Worm (Caenorhabditis elegans): ENCODE data around the gene F38E11.9.

Gene F38E11.9

ce11 chrIV:9427959-9428358, 15.9 kb downstream of the F38E11.9 start, which contains the start of gene F59B8.1:
TSS of gene F59B8.1 (plus strand) at chrIV:9428259.
- no peak for TF ChIP-seq nfya-1 (tag; optimal IDR thresholded peaks at IDR 0.05; ENCODE audit: insufficient read depth)
- TF ChIP-seq ZK546.5 (tag; optimal IDR thresholded peaks at IDR 0.05) = no peak
- no peak for TF ChIP-seq nhr-67 (tag; optimal IDR thresholded peaks at IDR 0.05)
- TF ChIP-seq unc-39 (tag; optimal IDR thresholded peaks at IDR 0.05) = no peak
- no peak for TF ChIP-seq nhr-237 (tag; optimal IDR thresholded peaks at IDR 0.05)
- no peak for TF ChIP-seq egl-5 (tag; optimal IDR thresholded peaks at IDR 0.05)
- TF ChIP-seq nhr-28 (tag; optimal IDR thresholded peaks at IDR 0.05) = no peak
- TF ChIP-seq nhr-25 (tag; optimal IDR thresholded peaks at IDR 0.05) = no peak
- TF ChIP-seq snpc-4 (tag; optimal IDR thresholded peaks at IDR 0.05) = no peak
- TF ChIP-seq hmg-11 (tag; optimal IDR thresholded peaks at IDR 0.05) = no peak
- no peak for TF ChIP-seq ztf-11 (tag; optimal IDR thresholded peaks at IDR 0.05)
- TF ChIP-seq nhr-77 (tag; optimal IDR thresholded peaks at IDR 0.05) = no peak
- TF ChIP-seq fkh-2 (tag; optimal IDR thresholded peaks at IDR 0.05) = no peak
- TF ChIP-seq elt-1 (tag; optimal IDR thresholded peaks at IDR 0.05) = no peak
- no peak for TF ChIP-seq elt-2 (tag; optimal IDR thresholded peaks at IDR 0.05)
- TF ChIP-seq ceh-9 (tag; optimal IDR thresholded peaks at IDR 0.05) = no peak
- no peak for TF ChIP-seq unc-62 (GFP tag; optimal IDR thresholded peaks at IDR 0.05)
- no peak for TF ChIP-seq nhr-12 (tag; optimal IDR thresholded peaks at IDR 0.05)
- no peak for TF ChIP-seq tbx-2 (tag; optimal IDR thresholded peaks at IDR 0.05)
- TF ChIP-seq fos-1 (tag; optimal IDR thresholded peaks at IDR 0.05) = no peak

- TF ChIP-seq zag-1 (tag; optimal IDR thresholded peaks at IDR 0.05) (no peak), nhr-28 (tag; optimal IDR thresholded peaks at IDR 0.05) (no peak), egl-27 (tag; optimal IDR thresholded peaks at IDR 0.05) (no peak), ceh-9 (tag; optimal IDR thresholded peaks at IDR 0.05) (no peak), aly-2 (tag; optimal IDR thresholded peaks at IDR 0.05) (no peak), pqm-1 (tag; optimal IDR thresholded peaks at IDR 0.05) (no peak)
These were observed 20.7 kb downstream of the F38E11.9 start, which contains the start of gene srxa-2 for ce11 chrIV:9423095-9423494. TSS of gene srxa-2 (plus strand) at chrIV:9423395.

- TF ChIP-seq ztf-11 (tag; optimal IDR thresholded peaks at IDR 0.05) = no peak
- TF ChIP-seq pqm-1 (tag; optimal IDR thresholded peaks at IDR 0.05) = no peak
- TF ChIP-seq fkh-2 (tag; optimal IDR thresholded peaks at IDR 0.05) = no peak
- TF ChIP-seq elt-3 (tag; optimal IDR thresholded peaks at IDR 0.05) = no peak
- no peak for TF ChIP-seq ceh-16 (tag; optimal IDR thresholded peaks at IDR 0.05)
- TF ChIP-seq lsy-12 (tag; optimal IDR thresholded peaks at IDR 0.05) = no peak
- no peak for TF ChIP-seq snpc-4 (tag; optimal IDR thresholded peaks at IDR 0.05)
- TF ChIP-seq elt-1 (tag; optimal IDR thresholded peaks at IDR 0.05) = no peak
- no peak for TF ChIP-seq nfya-1 (tag; optimal IDR thresholded peaks at IDR 0.05; ENCODE audit: insufficient read depth)
- TF ChIP-seq egl-5 (tag; optimal IDR thresholded peaks at IDR 0.05) = no peak
These were observed 21.4 kb downstream of the F38E11.9 start, which contains the start of gene F56D5.9 for ce11 chrIV:9422408-9422807. TSS of gene F56D5.9 (minus strand) at chrIV:9422508.

- TF ChIP-seq nhr-76 (tag; optimal IDR thresholded peaks at IDR 0.05) (no peak), egl-5 (tag; optimal IDR thresholded peaks at IDR 0.05) (no peak), aly-2 (tag; optimal IDR thresholded peaks at IDR 0.05) (no peak), nhr-25 (tag; optimal IDR thresholded peaks at IDR 0.05) (no peak), elt-2 (tag; optimal IDR thresholded peaks at IDR 0.05) (no peak), fkh-10 (GFP tag; optimal IDR thresholded peaks at IDR 0.05) (no peak), nhr-11 (tag; optimal IDR thresholded peaks at IDR 0.05) (no peak), nhr-77 (tag; optimal IDR thresholded peaks at IDR 0.05) (no peak), lin-15B (tag; optimal IDR thresholded peaks at IDR 0.05) (no peak), nhr-67 (tag; optimal IDR thresholded peaks at IDR 0.05) (no peak), daf-12 (tag; optimal IDR thresholded peaks at IDR 0.05) (no peak)
These were observed 35.8 kb downstream of the F38E11.9 start, which contains the start of gene F56D5.5 for ce11 chrIV:9408004-9408403. TSS of gene F56D5.5 (minus strand) at chrIV:9408104.

- peak; percentile 16 for TF ChIP-seq lin-15B (tag; optimal IDR thresholded peaks at IDR 0.05)
- no peak for TF ChIP-seq mdl-1 (tag; optimal IDR thresholded peaks at IDR 0.05)
- no peak for TF ChIP-seq ceh-9 (tag; optimal IDR thresholded peaks at IDR 0.05)
- peak; percentile 67 for TF ChIP-seq ceh-28 (tag; optimal IDR thresholded peaks at IDR 0.05)
These were observed 39.9 kb downstream of the F38E11.9 start for ce11 chrIV:9403761-9404420.
